Worm (Caenorhabditis elegans) whole organism, late embryonic: ENCODE data around the gene aqp-8.

Source experiments
- C08G9.2 ChIP-seq: sonication (generic microtip); optimal IDR thresholded peaks from 2 replicates; lab custom pipeline; 2016; ENCODE audit warnings: mild to moderate bottlenecking, missing genetic modification characterization, moderate library complexity, missing compliant biosample characterization
- C38D4.7 ChIP-seq: fragments of 200-800 bp; sonication (Bioruptor generic); optimal IDR thresholded peaks from 2 replicates; lab custom pipeline; 2018; ENCODE audit warnings: mild to moderate bottlenecking, missing genetic modification characterization, moderate library complexity, missing compliant biosample characterization
- F13H6.1 ChIP-seq: sonication (generic microtip); optimal IDR thresholded peaks from 2 replicates; lab custom pipeline; 2016; ENCODE audit warnings: missing genetic modification characterization, missing compliant biosample characterization
- K09A11.1 ChIP-seq: sonication (generic microtip); optimal IDR thresholded peaks from 2 replicates; lab custom pipeline; 2017; ENCODE audit warnings: antibody characterized with exemption, mild to moderate bottlenecking, missing genetic modification characterization, missing compliant biosample characterization; ENCODE audit not compliant: insufficient read depth
- T23F11.4 ChIP-seq: fragments of 200-800 bp; sonication (Bioruptor generic); optimal IDR thresholded peaks from 2 replicates; lab custom pipeline; 2018; ENCODE audit warnings: mild to moderate bottlenecking, missing genetic modification characterization, missing compliant biosample characterization
- ahr-1 ChIP-seq: sonication (generic microtip); optimal IDR thresholded peaks from 2 replicates; lab custom pipeline; 2016; ENCODE audit warnings: missing genetic modification characterization, missing compliant biosample characterization
- ceh-19 ChIP-seq: fragments of 200-800 bp; sonication (Bioruptor generic); optimal IDR thresholded peaks from 2 replicates; lab custom pipeline; 2018; ENCODE audit warnings: mild to moderate bottlenecking, missing genetic modification characterization, missing compliant biosample characterization
- ceh-2 ChIP-seq: sonication (generic microtip); optimal IDR thresholded peaks from 2 replicates; lab custom pipeline; 2016; ENCODE audit warnings: missing genotype, missing genetic modification characterization, missing compliant biosample characterization
- ceh-24 ChIP-seq: sonication (generic microtip); optimal IDR thresholded peaks from 2 replicates; lab custom pipeline; 2016; ENCODE audit warnings: mild to moderate bottlenecking, missing genetic modification characterization, missing compliant biosample characterization
- ceh-34 ChIP-seq: sonication (generic microtip); optimal IDR thresholded peaks from 2 replicates; lab custom pipeline; 2016; ENCODE audit warnings: mild to moderate bottlenecking, missing genetic modification characterization, missing compliant biosample characterization
- ceh-45 ChIP-seq: fragments of 200-800 bp; sonication (Bioruptor generic); IDR thresholded peaks from 2 replicates; pipeline ENCODE4 v1.3.6; 2022; ENCODE audit warnings: missing genetic modification reagents, missing genetic modification characterization, missing compliant biosample characterization
- ceh-48 ChIP-seq: sonication (generic microtip); optimal IDR thresholded peaks from 2 replicates; lab custom pipeline; 2016; ENCODE audit warnings: missing genetic modification characterization, inconsistent platforms, missing compliant biosample characterization
- ceh-9 ChIP-seq: sonication (generic microtip); optimal IDR thresholded peaks from 2 replicates; lab custom pipeline; 2016; ENCODE audit warnings: mild to moderate bottlenecking, missing genetic modification characterization, inconsistent platforms, missing compliant biosample characterization
- che-1 ChIP-seq: sonication (generic microtip); optimal IDR thresholded peaks from 2 replicates; lab custom pipeline; 2016; ENCODE audit warnings: mild to moderate bottlenecking, missing genetic modification characterization, missing compliant biosample characterization
- dmd-4 ChIP-seq: sonication (generic microtip); optimal IDR thresholded peaks from 2 replicates; lab custom pipeline; 2016; ENCODE audit warnings: borderline replicate concordance, missing genetic modification characterization, missing compliant biosample characterization
- elt-2 ChIP-seq: sonication (generic microtip); optimal IDR thresholded peaks from 2 replicates; lab custom pipeline; 2016; ENCODE audit warnings: missing genetic modification reagents, missing genetic modification characterization, missing compliant biosample characterization
- ets-4 ChIP-seq: sonication (generic microtip); optimal IDR thresholded peaks from 2 replicates; lab custom pipeline; 2016; ENCODE audit warnings: missing genetic modification characterization, missing compliant biosample characterization
- eyg-1 ChIP-seq: sonication (generic microtip); optimal IDR thresholded peaks from 2 replicates; lab custom pipeline; 2016; ENCODE audit warnings: missing genotype, missing genetic modification characterization, missing compliant biosample characterization
- fkh-10 ChIP-seq: fragments of 150-350 bp; optimal IDR thresholded peaks from 2 replicates; lab custom pipeline; 2014; ENCODE audit warnings: missing biosample characterization, missing genetic modification reagents, missing genetic modification characterization
- hlh-30 ChIP-seq: sonication (generic microtip); optimal IDR thresholded peaks from 2 replicates; lab custom pipeline; 2017; ENCODE audit warnings: antibody characterized with exemption, missing genetic modification characterization, missing compliant biosample characterization; ENCODE audit not compliant: insufficient read depth
- hlh-8 ChIP-seq: sonication (generic microtip); optimal IDR thresholded peaks from 2 replicates; lab custom pipeline; 2016; ENCODE audit warnings: missing genotype, missing genetic modification characterization, missing compliant biosample characterization
- lim-6 ChIP-seq: sonication (generic microtip); optimal IDR thresholded peaks from 2 replicates; lab custom pipeline; 2016; ENCODE audit warnings: missing genetic modification characterization, missing compliant biosample characterization
- nhr-11 ChIP-seq: fragments of 150-350 bp; optimal IDR thresholded peaks from 2 replicates; lab custom pipeline; 2014; ENCODE audit warnings: missing biosample characterization, missing genetic modification characterization
- nhr-232 ChIP-seq: sonication (generic microtip); optimal IDR thresholded peaks from 2 replicates; lab custom pipeline; 2016; ENCODE audit warnings: missing genetic modification characterization, missing compliant biosample characterization
- odd-2 ChIP-seq: sonication (generic microtip); optimal IDR thresholded peaks from 2 replicates; lab custom pipeline; 2017; ENCODE audit warnings: antibody characterized with exemption, mild to moderate bottlenecking, missing genetic modification characterization, missing compliant biosample characterization
- pat-9 ChIP-seq: fragments of 200-800 bp; sonication (Bioruptor generic); optimal IDR thresholded peaks from 2 replicates; lab custom pipeline; 2018; ENCODE audit warnings: mild to moderate bottlenecking, missing genetic modification characterization, moderate library complexity, missing compliant biosample characterization
- pha-4 ChIP-seq: fragments of 150-350 bp; optimal IDR thresholded peaks from 2 replicates; lab custom pipeline; 2018; ENCODE audit warnings: missing biosample characterization, missing genetic modification reagents, missing genetic modification characterization
- pqm-1 ChIP-seq: sonication (generic microtip); optimal IDR thresholded peaks from 2 replicates; lab custom pipeline; 2016; ENCODE audit warnings: missing genetic modification characterization, missing compliant biosample characterization
- pros-1 ChIP-seq: fragments of 150-350 bp; optimal IDR thresholded peaks from 2 replicates; lab custom pipeline; 2014; ENCODE audit warnings: missing biosample characterization, missing genetic modification reagents, missing genetic modification characterization
- sox-2 ChIP-seq: fragments of 200-800 bp; sonication (Bioruptor generic); IDR thresholded peaks from 2 replicates; pipeline ENCODE4 v1.3.6; 2022; ENCODE audit warnings: missing genetic modification reagents, missing genetic modification characterization, missing compliant biosample characterization
- syd-9 ChIP-seq: sonication (generic microtip); optimal IDR thresholded peaks from 2 replicates; lab custom pipeline; 2016; ENCODE audit warnings: mild to moderate bottlenecking, missing genetic modification characterization, moderate library complexity, missing compliant biosample characterization
- tbx-2 ChIP-seq: sonication (generic microtip); optimal IDR thresholded peaks from 2 replicates; lab custom pipeline; 2016; ENCODE audit warnings: missing genetic modification characterization, missing compliant biosample characterization
- unc-42 ChIP-seq: sonication (generic microtip); optimal IDR thresholded peaks from 2 replicates; lab custom pipeline; 2016; ENCODE audit warnings: missing genotype, missing genetic modification characterization, missing compliant biosample characterization
- unc-55 ChIP-seq: sonication (generic microtip); optimal IDR thresholded peaks from 2 replicates; lab custom pipeline; 2017; ENCODE audit warnings: missing biosample characterization, missing genetic modification reagents, missing genetic modification characterization
- unc-86 ChIP-seq: sonication (generic microtip); optimal IDR thresholded peaks from 2 replicates; lab custom pipeline; 2016; ENCODE audit warnings: missing genetic modification characterization, missing compliant biosample characterization

The aqp-8 gene

ce11 chrX:4698271-4698670 is 6.5 kb downstream of the aqp-8 start:
- TF ChIP-seq elt-2 (tag; lab: Kevin White, UChicago), result peak; percentile 83
- TF ChIP-seq C38D4.7 (GFP tag; lab: Kevin White, UChicago), result no peak

ce11 chrX:4694611-4695370 is 10.0 kb downstream of the aqp-8 start:
- TF ChIP-seq unc-55 (GFP tag; lab: Kevin White, UChicago), result no peak

- TF ChIP-seq ceh-48, result no peak
- no peak for TF ChIP-seq ceh-19 (GFP tag; lab: Kevin White, UChicago)
- TF ChIP-seq sox-2, result no peak
- no peak for TF ChIP-seq hlh-30 (tag; lab: Kevin White, UChicago)
- TF ChIP-seq pha-4 (tag; lab: Kevin White, UChicago), result no peak
- TF ChIP-seq ceh-9 (tag; lab: Kevin White, UChicago), result no peak
- no peak for TF ChIP-seq pqm-1
- TF ChIP-seq pros-1 (tag; lab: Kevin White, UChicago), result no peak
- TF ChIP-seq pat-9, result no peak
- no peak for TF ChIP-seq ets-4 (tag; lab: Kevin White, UChicago)
- TF ChIP-seq ahr-1 (tag; lab: Kevin White, UChicago), result no peak
- no peak for TF ChIP-seq K09A11.1 (tag; lab: Kevin White, UChicago)
- TF ChIP-seq unc-42 (tag; lab: Kevin White, UChicago), result no peak
- no peak for TF ChIP-seq ceh-34 (tag; lab: Kevin White, UChicago)
- no peak for TF ChIP-seq eyg-1 (tag; lab: Kevin White, UChicago)
These were observed 13.5 kb downstream of the aqp-8 start, which contains the start of gene K02G10.5 for ce11 chrX:4691148-4691773. Gene K02G10.5 (minus strand): TSS chrX:4691198.

- TF ChIP-seq C08G9.2 (tag; lab: Kevin White, UChicago), result no peak
- no peak for TF ChIP-seq C38D4.7 (GFP tag; lab: Kevin White, UChicago)
- TF ChIP-seq tbx-2 (tag; lab: Kevin White, UChicago), result no peak
- TF ChIP-seq ceh-2, result no peak
- TF ChIP-seq che-1 (tag; lab: Kevin White, UChicago), result no peak
- TF ChIP-seq hlh-30 (tag; lab: Kevin White, UChicago), result no peak
- TF ChIP-seq fkh-10, result no peak
- TF ChIP-seq hlh-8 (tag; lab: Kevin White, UChicago), result no peak
These were observed 19.2 kb downstream of the aqp-8 start for ce11 chrX:4685579-4685978.

- TF ChIP-seq dmd-4 (tag; lab: Kevin White, UChicago), result no peak
- no peak for TF ChIP-seq nhr-232 (tag; lab: Kevin White, UChicago)
- no peak for TF ChIP-seq lim-6 (tag; lab: Kevin White, UChicago)
- TF ChIP-seq odd-2 (tag; lab: Kevin White, UChicago), result no peak
- TF ChIP-seq F13H6.1 (tag; lab: Kevin White, UChicago), result no peak
- no peak for TF ChIP-seq ceh-45 (GFP tag; lab: Robert Waterston, UW)
- no peak for TF ChIP-seq unc-86 (tag; lab: Kevin White, UChicago)
- TF ChIP-seq pha-4 (tag; lab: Kevin White, UChicago), result no peak
- TF ChIP-seq pros-1 (tag; lab: Kevin White, UChicago), result no peak
- TF ChIP-seq K09A11.1 (tag; lab: Kevin White, UChicago), result no peak
- TF ChIP-seq T23F11.4 (GFP tag; lab: Kevin White, UChicago), result no peak
- TF ChIP-seq nhr-11 (tag; lab: Kevin White, UChicago), result no peak
- no peak for TF ChIP-seq ceh-24 (tag; lab: Kevin White, UChicago)
- TF ChIP-seq syd-9 (tag; lab: Kevin White, UChicago), result no peak
These were observed 22.2 kb downstream of the aqp-8 start, which contains the start of gene K02G10.15 for ce11 chrX:4682616-4683015. Gene K02G10.15 (minus strand): TSS chrX:4682716.
